Fruit fly (Drosophila melanogaster): Measurements from ENCODE around the gene CG45065.
A peak's percentile ranks its signal among the peaks of the same experiment; 100 is the strongest.

dm6 chrX:14871028-14871427, 11.4 kb downstream of the CG45065 start, which contains the start of gene CG9518:
- no peak for TF ChIP-seq Snoo (tag; optimal IDR thresholded peaks at IDR 0.05)
- TF ChIP-seq CG12605 (GFP tag; IDR thresholded peaks at IDR 0.05): no peak
- no peak for TF ChIP-seq fd96Ca (GFP tag; IDR thresholded peaks at IDR 0.05)
- TF ChIP-seq Ets98B (GFP tag; IDR thresholded peaks at IDR 0.05): no peak
- peak; percentile 13 for TF ChIP-seq EcR (GFP tag; optimal IDR thresholded peaks at IDR 0.05)
- no peak for TF ChIP-seq CG9948 (tag; optimal IDR thresholded peaks at IDR 0.05)
- no peak for TF ChIP-seq CG8159 (tag; optimal IDR thresholded peaks at IDR 0.05)

Measured in whole organism, pupa.